Worm (Caenorhabditis elegans) whole organism, L2 larva: ENCODE results near the gene nspc-5.

Source experiments
- C34F6.9 ChIP-seq: fragments of 150-350 bp; optimal IDR thresholded peaks from 2 replicates; lab custom pipeline; 2014; ENCODE audit warnings: missing biosample characterization, missing genetic modification characterization
- ZK546.5 ChIP-seq: sonication (generic microtip); optimal IDR thresholded peaks from 2 replicates; lab custom pipeline; 2017; ENCODE audit warnings: missing biosample characterization, missing genetic modification characterization
- alr-1 ChIP-seq: fragments of 150-350 bp; optimal IDR thresholded peaks from 2 replicates; lab custom pipeline; 2014; ENCODE audit warnings: missing biosample characterization, missing genetic modification characterization
- aly-2 ChIP-seq: fragments of 150-350 bp; optimal IDR thresholded peaks from 2 replicates; lab custom pipeline; 2014; ENCODE audit warnings: missing biosample characterization, missing genetic modification characterization
- blmp-1 ChIP-seq: sonication (generic microtip); optimal IDR thresholded peaks from 2 replicates; lab custom pipeline; 2017; ENCODE audit warnings: missing genetic modification characterization, mild to moderate bottlenecking, missing compliant biosample characterization, antibody characterized with exemption, moderate library complexity; ENCODE audit not compliant: insufficient read depth
- egl-27 ChIP-seq: sonication (generic microtip); optimal IDR thresholded peaks from 3 replicates; lab custom pipeline; 2017; ENCODE audit warnings: missing biosample characterization, missing genetic modification reagents, missing genetic modification characterization
- elt-3 ChIP-seq: sonication (generic microtip); optimal IDR thresholded peaks from 2 replicates; lab custom pipeline; 2017; ENCODE audit warnings: missing biosample characterization, missing genetic modification characterization
- nhr-10 ChIP-seq: sonication (generic microtip); optimal IDR thresholded peaks from 2 replicates; lab custom pipeline; 2017; ENCODE audit warnings: missing biosample characterization, missing genetic modification characterization
- nhr-12 ChIP-seq: fragments of 150-350 bp; optimal IDR thresholded peaks from 2 replicates; lab custom pipeline; 2014; ENCODE audit warnings: missing biosample characterization, missing genetic modification characterization
- nhr-21 ChIP-seq: fragments of 150-350 bp; optimal IDR thresholded peaks from 2 replicates; lab custom pipeline; 2014; ENCODE audit warnings: missing biosample characterization, missing genetic modification characterization
- nhr-23 ChIP-seq: fragments of 150-350 bp; optimal IDR thresholded peaks from 2 replicates; lab custom pipeline; 2014; ENCODE audit warnings: missing biosample characterization, missing genetic modification reagents, missing genetic modification characterization
- skn-1 ChIP-seq: sonication (generic microtip); optimal IDR thresholded peaks from 2 replicates; lab custom pipeline; 2017; ENCODE audit warnings: missing biosample characterization, missing genetic modification characterization
- ztf-11 ChIP-seq: sonication (generic microtip); optimal IDR thresholded peaks from 2 replicates; lab custom pipeline; 2017; ENCODE audit warnings: missing biosample characterization, missing genetic modification characterization

ce11 chrX:8507576-8507975 is 30.9 kb upstream of the nspc-5 start, which contains the start of gene H03E18.1:
- TF ChIP-seq nhr-23 (tag; lab: Kevin White, UChicago) (no peak), alr-1 (no peak), C34F6.9 (no peak), ZK546.5 (no peak), nhr-10 (no peak), nhr-12 (tag; lab: Kevin White, UChicago) (no peak), blmp-1 (no peak), ztf-11 (tag; lab: Kevin White, UChicago) (no peak), elt-3 (tag; lab: Kevin White, UChicago) (no peak), aly-2 (tag; lab: Kevin White, UChicago) (no peak), nhr-21 (tag; lab: Kevin White, UChicago) (no peak), skn-1 (tag; lab: Kevin White, UChicago) (no peak), egl-27 (tag; lab: Kevin White, UChicago) (no peak)
